Fruit fly (Drosophila melanogaster) whole organism, wandering third instar larva: ENCODE results near the gene CG32437.

Experiments
- Abd-B ChIP-seq: fragments of >200 bp; optimal IDR thresholded peaks from 2 replicates; lab custom pipeline; 2017; ENCODE audit warnings: missing biosample characterization, missing genetic modification characterization
- CrebA ChIP-seq: fragments of 200-800 bp; sonication (Bioruptor generic); optimal IDR thresholded peaks from 2 replicates; lab custom pipeline; 2016; ENCODE audit warnings: missing biosample characterization, mild to moderate bottlenecking, missing genetic modification characterization, borderline replicate concordance
- Dfd ChIP-seq: fragments of >200 bp; optimal IDR thresholded peaks from 2 replicates; lab custom pipeline; 2017; ENCODE audit warnings: missing biosample characterization, missing genetic modification characterization
- HLH106 ChIP-seq: fragments of 200-800 bp; optimal IDR thresholded peaks from 3 replicates; lab custom pipeline; 2019; ENCODE audit warnings: missing biosample characterization, mild to moderate bottlenecking, missing genetic modification characterization, moderate library complexity
- Hr78 ChIP-seq: fragments of >200 bp; optimal IDR thresholded peaks from 2 replicates; lab custom pipeline; 2017; ENCODE audit warnings: missing biosample characterization, missing genetic modification characterization
- Mio ChIP-seq: sonication (Bioruptor generic); optimal IDR thresholded peaks from 2 replicates; lab custom pipeline; 2016; ENCODE audit warnings: missing biosample characterization, missing genetic modification characterization
- Myc ChIP-seq: fragments of >200 bp; optimal IDR thresholded peaks from 2 replicates; lab custom pipeline; 2017
- OdsH ChIP-seq: fragments of 200-800 bp; sonication (Bioruptor generic); optimal IDR thresholded peaks from 2 replicates; lab custom pipeline; 2016; ENCODE audit warnings: missing biosample characterization, mild to moderate bottlenecking, missing genetic modification characterization
- Rel ChIP-seq, 2 experiments: fragments of 200-800 bp; sonication (Bioruptor generic) in 1 of 2; optimal IDR thresholded peaks; 2 replicates in 1 of 2; 3 replicates in 1 of 2; lab custom pipeline; 2016 to 2019; ENCODE audit warnings: mild to moderate bottlenecking in 2 of 2, missing biosample characterization in 2 of 2, missing genetic modification characterization in 2 of 2, moderate library complexity in 1 of 2
- Sp1 ChIP-seq: fragments of 200-800 bp; sonication (Bioruptor generic); optimal IDR thresholded peaks from 3 replicates; lab custom pipeline; 2019; ENCODE audit warnings: missing biosample characterization, mild to moderate bottlenecking, missing genetic modification characterization, moderate library complexity
- Vsx2 ChIP-seq: fragments of 200-300, 225-300 bp; sonication (Bioruptor generic); optimal IDR thresholded peaks from 2 replicates; lab custom pipeline; 2018; ENCODE audit warnings: missing biosample characterization, missing genetic modification characterization; ENCODE audit not compliant: partially characterized antibody
- br ChIP-seq: fragments of 200-800 bp; sonication (Bioruptor generic); optimal IDR thresholded peaks from 2 replicates; lab custom pipeline; 2016; ENCODE audit warnings: missing biosample characterization, missing genetic modification characterization
- brk ChIP-seq: fragments of 200-800 bp; sonication (Bioruptor generic); optimal IDR thresholded peaks from 2 replicates; lab custom pipeline; 2016; ENCODE audit warnings: missing biosample characterization, mild to moderate bottlenecking, missing genetic modification characterization
- ey ChIP-seq: fragments of 200-800 bp; sonication (Bioruptor generic); optimal IDR thresholded peaks from 2 replicates; lab custom pipeline; 2016; ENCODE audit warnings: missing biosample characterization, missing genetic modification characterization
- foxo ChIP-seq, 2 experiments: fragments of 200-800 bp; sonication (Bioruptor generic); optimal IDR thresholded peaks; 2 replicates in 1 of 2; 3 replicates in 1 of 2; lab custom pipeline; 2016 to 2017; ENCODE audit warnings: missing biosample characterization in 2 of 2, missing genetic modification characterization in 2 of 2
- fru ChIP-seq: fragments of 200-800 bp; sonication (Bioruptor generic); optimal IDR thresholded peaks from 3 replicates; lab custom pipeline; 2016; ENCODE audit warnings: missing biosample characterization, mild to moderate bottlenecking, missing genetic modification characterization
- h ChIP-seq: fragments of 200-800 bp; sonication (Bioruptor generic); optimal IDR thresholded peaks from 3 replicates; lab custom pipeline; 2016; ENCODE audit warnings: missing biosample characterization, mild to moderate bottlenecking, missing genetic modification characterization
- jim ChIP-seq: fragments of 175-275, 200-325 bp; sonication (Bioruptor generic); optimal IDR thresholded peaks from 2 replicates; lab custom pipeline; 2016; ENCODE audit warnings: missing biosample characterization, mild to moderate bottlenecking, missing genetic modification characterization
- lola ChIP-seq: fragments of >200 bp; optimal IDR thresholded peaks from 2 replicates; lab custom pipeline; 2017; ENCODE audit warnings: missing biosample characterization, missing genetic modification characterization
- rgr ChIP-seq: fragments of 200-800 bp; sonication (Bioruptor generic); optimal IDR thresholded peaks from 3 replicates; lab custom pipeline; 2016; ENCODE audit warnings: missing biosample characterization, mild to moderate bottlenecking, missing genetic modification characterization
- tai ChIP-seq: sonication (Bioruptor generic); optimal IDR thresholded peaks from 2 replicates; lab custom pipeline; 2016; ENCODE audit warnings: missing biosample characterization, missing genetic modification characterization
- usp ChIP-seq: fragments of >200 bp; optimal IDR thresholded peaks from 2 replicates; lab custom pipeline; 2017; ENCODE audit warnings: missing biosample characterization, missing genetic modification characterization
- woc ChIP-seq: sonication (Bioruptor generic); optimal IDR thresholded peaks from 2 replicates; lab custom pipeline; 2016; ENCODE audit warnings: missing biosample characterization, mild to moderate bottlenecking, missing genetic modification characterization

Gene CG32437

DNA sequence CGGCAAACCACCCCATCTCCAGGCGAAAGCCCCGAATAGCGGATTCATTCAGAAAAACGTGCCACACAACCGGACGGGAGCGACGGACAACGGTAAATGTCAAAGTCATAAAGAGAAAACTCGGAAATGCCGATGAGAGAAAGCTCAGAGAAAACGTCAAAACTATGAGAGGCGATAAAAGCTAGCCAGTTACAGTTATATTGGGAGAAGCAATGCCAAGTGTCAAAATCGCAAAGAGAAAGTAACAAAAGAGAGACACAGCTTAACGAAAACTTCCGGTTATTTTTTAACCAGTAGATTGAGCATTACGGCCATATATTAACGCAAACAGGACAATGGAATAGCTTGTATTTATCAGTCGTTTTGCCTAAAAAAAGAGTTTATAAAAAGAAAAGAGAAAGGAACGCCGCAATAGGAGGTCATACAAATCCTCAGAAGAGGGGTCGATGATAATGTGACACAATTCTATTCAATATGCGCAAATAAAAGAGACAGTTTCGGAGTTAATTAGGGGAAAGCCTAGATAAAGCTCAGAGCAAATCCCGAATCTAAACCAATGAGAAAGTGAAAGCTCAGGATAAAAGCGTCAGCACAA, 38.1 kb upstream of the CG32437 start:
- TF ChIP-seq brk (no peak), woc (GFP tag; lab: Kevin White, UChicago) (no peak)
- TF ChIP-seq, all 38 proteins: peak for 0

DNA sequence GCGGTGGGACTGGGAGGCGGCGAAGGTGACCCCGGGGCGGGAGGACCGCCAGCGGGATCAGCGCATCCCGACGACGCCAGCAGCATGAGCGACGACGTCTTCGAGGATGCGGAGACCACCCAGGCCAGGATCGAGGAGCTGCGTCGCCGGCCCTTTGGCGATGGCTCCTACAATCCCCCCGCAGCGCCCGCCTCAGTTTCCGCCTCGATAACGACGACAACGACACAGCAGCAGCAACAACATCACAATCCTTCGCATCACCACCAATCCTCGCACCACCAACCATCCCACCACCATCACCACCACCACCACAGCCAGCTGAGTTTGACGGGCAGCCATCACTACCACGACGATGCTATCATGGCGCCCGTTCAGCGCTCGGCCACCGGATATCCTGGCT, 37.5 kb upstream of the CG32437 start:
- TF ChIP-seq Vsx2 (GFP tag; lab: Kevin White, UChicago) = no peak
- peak; percentile 98 for TF ChIP-seq Dfd (GFP tag; lab: Kevin White, UChicago)

DNA sequence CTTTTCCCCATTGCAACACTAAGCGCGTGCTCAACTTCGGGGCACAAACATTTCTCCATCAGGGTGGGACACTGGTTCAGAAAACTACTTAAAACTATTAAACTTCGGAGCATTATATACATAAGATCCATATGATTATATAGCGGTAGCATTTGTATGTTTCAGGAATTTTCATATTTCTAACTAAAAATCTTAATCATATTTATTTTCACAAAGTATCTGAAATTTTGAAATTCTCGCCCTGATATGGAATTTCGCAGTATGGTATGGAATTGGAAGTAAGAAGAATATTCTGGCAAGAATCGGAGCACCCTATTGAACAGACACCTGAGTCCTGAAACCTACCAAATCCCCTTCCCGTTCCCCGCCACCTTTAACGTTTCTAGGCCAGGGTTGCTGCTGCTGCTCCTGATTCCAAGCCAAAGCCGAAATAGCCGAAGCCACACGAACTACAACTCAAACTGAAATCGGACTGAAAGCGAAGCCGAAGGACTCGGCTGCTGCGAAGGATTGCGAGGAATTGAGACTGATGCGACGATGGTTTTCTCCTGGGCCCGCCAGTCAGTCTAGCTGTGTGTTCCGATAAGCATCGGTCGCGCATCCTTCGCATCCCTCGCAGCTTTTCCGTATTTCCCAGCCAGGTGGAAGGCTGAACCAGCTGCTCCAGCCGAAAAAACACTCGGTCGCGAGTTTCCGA, 35.5 kb upstream of the CG32437 start:
- TF ChIP-seq woc (GFP tag; lab: Kevin White, UChicago) = no peak
- TF ChIP-seq h = no peak
- peak; percentile 5 for TF ChIP-seq br (GFP tag; lab: Kevin White, UChicago)
- peak in 1 of 2 experiments; percentile 25 for TF ChIP-seq foxo (GFP tag; optimal IDR thresholded peaks at IDR 0.05; lab: Kevin White, UChicago)
- TF ChIP-seq HLH106 (tag; lab: Kevin White, UChicago) = peak; percentile 28
- TF ChIP-seq Abd-B (GFP tag; lab: Kevin White, UChicago) = no peak
- peak; percentile 28 for TF ChIP-seq fru (GFP tag; lab: Kevin White, UChicago)
- peak; percentile 6 for TF ChIP-seq OdsH (GFP tag; lab: Kevin White, UChicago)
- TF ChIP-seq ey (GFP tag; lab: Kevin White, UChicago) = peak; percentile 38

- TF ChIP-seq h (no peak), Vsx2 (GFP tag; lab: Kevin White, UChicago) (no peak), jim (GFP tag; lab: Kevin White, UChicago) (no peak), Hr78 (no peak), OdsH (GFP tag; lab: Kevin White, UChicago) (no peak), Sp1 (GFP tag; lab: Kevin White, UChicago) (no peak), tai (GFP tag; lab: Kevin White, UChicago) (no peak), Mio (GFP tag; lab: Kevin White, UChicago) (no peak), lola (GFP tag; lab: Kevin White, UChicago) (no peak), Rel (GFP tag; optimal IDR thresholded peaks at IDR 0.05; lab: Kevin White, UChicago) (no peak), Rel (tag; optimal IDR thresholded peaks at IDR 0.05; lab: Kevin White, UChicago) (no peak), Abd-B (GFP tag; lab: Kevin White, UChicago) (no peak), rgr (GFP tag; lab: Kevin White, UChicago) (no peak), usp (GFP tag; lab: Kevin White, UChicago) (no peak)
These were observed 32.8 kb upstream of the CG32437 start for dm6 chr3L:21324724-21325123.

DNA sequence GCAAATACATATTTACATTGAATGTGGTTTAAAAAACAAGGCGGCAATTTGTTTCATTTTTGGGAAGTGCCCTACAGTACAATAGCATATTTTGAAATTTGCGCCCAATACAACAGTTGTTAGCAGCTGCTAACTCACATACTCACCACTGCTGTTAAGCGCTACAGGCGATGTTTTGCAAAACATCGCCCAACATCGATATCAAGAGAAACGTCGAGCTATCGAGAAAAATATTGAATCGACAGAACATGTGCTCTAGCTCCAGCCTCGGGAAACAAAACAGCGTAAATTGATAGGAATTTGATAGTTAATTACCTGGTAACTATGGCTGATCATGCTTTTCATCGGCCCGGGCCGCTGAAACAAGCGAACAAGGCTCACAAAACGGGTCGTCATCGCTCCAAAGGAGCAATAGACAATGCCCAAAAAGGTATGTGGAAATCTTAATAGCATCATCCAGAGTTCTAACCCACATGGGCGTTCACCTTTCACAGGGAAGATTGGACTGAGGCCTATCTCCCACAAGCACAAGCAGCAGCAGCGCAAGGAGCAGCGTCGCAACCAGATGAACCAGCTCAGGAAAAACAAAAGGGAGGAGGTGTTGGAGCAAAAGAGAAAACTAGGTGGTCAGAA, 22.4 kb upstream of the CG32437 start, which contains the start of gene Tsr1:
Tsr1 (plus strand) TSS at position 217 of the 633 bp plus-strand sequence.
- TF ChIP-seq h (no peak), Myc (lab: Kevin White, UChicago) (peak; percentile 84), woc (GFP tag; lab: Kevin White, UChicago) (no peak), brk (no peak)

dm6 chr3L:21342592-21342991, 14.9 kb upstream of the CG32437 start:
- no peak for TF ChIP-seq CrebA
- TF ChIP-seq Vsx2 (GFP tag; lab: Kevin White, UChicago) = no peak
- TF ChIP-seq woc (GFP tag; lab: Kevin White, UChicago) = no peak
- no peak for TF ChIP-seq Rel (GFP tag; optimal IDR thresholded peaks at IDR 0.05; lab: Kevin White, UChicago)
- TF ChIP-seq Rel (tag; optimal IDR thresholded peaks at IDR 0.05; lab: Kevin White, UChicago) = peak; percentile 17
